Fruit fly (Drosophila melanogaster) whole organism, prepupa: ENCODE measurements around the gene CG32486.

ENCODE experiments used
- Blimp-1 ChIP-seq: fragments of 200-800 bp; sonication (Bioruptor generic); optimal IDR thresholded peaks from 3 replicates; lab custom pipeline; 2017; ENCODE audit warnings: missing biosample characterization, missing genetic modification characterization, mild to moderate bottlenecking, moderate library complexity, missing genetic modification reagents
- CG10631 ChIP-seq: fragments of 200-800 bp; sonication (Bioruptor generic); optimal IDR thresholded peaks from 2 replicates; lab custom pipeline; 2016; ENCODE audit warnings: missing biosample characterization, missing genetic modification characterization
- CG11294 ChIP-seq: fragments of 200-800 bp; sonication (Bioruptor generic); IDR thresholded peaks from 2 replicates; pipeline ENCODE4 v1.3.6; 2022; ENCODE audit warnings: missing biosample characterization, missing genetic modification characterization
- CG11902 ChIP-seq: fragments of 200-800 bp; sonication (Bioruptor generic); optimal IDR thresholded peaks from 3 replicates; lab custom pipeline; 2016; ENCODE audit warnings: missing biosample characterization, missing genetic modification characterization
- CG15336 ChIP-seq: fragments of 200-800 bp; sonication (Bioruptor generic); IDR thresholded peaks from 2 replicates; pipeline ENCODE4 v1.3.6; 2022; ENCODE audit warnings: missing biosample characterization, missing genetic modification characterization
- CG1621 ChIP-seq: fragments of 200-800 bp; sonication (Bioruptor generic); optimal IDR thresholded peaks from 3 replicates; lab custom pipeline; 2018; ENCODE audit warnings: missing biosample characterization, mild to moderate bottlenecking, missing genetic modification characterization
- CG16779 ChIP-seq: fragments of 200-800 bp; sonication (Bioruptor generic); optimal IDR thresholded peaks from 3 replicates; lab custom pipeline; 2017; ENCODE audit warnings: missing biosample characterization, mild to moderate bottlenecking, missing genetic modification characterization
- CG3032 ChIP-seq: fragments of 200-800 bp; optimal IDR thresholded peaks from 2 replicates; lab custom pipeline; 2019; ENCODE audit warnings: missing biosample characterization, mild to moderate bottlenecking, missing genetic modification characterization, moderate library complexity
- CG31627 ChIP-seq: fragments of 200-800 bp; sonication (Bioruptor generic); optimal IDR thresholded peaks from 3 replicates; lab custom pipeline; 2016; ENCODE audit warnings: missing biosample characterization, missing genetic modification characterization
- CG32006 ChIP-seq: fragments of 200-800 bp; sonication (Bioruptor generic); optimal IDR thresholded peaks from 3 replicates; lab custom pipeline; 2017; ENCODE audit warnings: missing biosample characterization, mild to moderate bottlenecking, missing genetic modification characterization
- CG34406 ChIP-seq: fragments of 200-800 bp; sonication (Bioruptor generic); optimal IDR thresholded peaks from 3 replicates; lab custom pipeline; 2016; ENCODE audit warnings: missing biosample characterization, missing genetic modification characterization
- CG3919 ChIP-seq: fragments of 200-800 bp; sonication (Bioruptor generic); optimal IDR thresholded peaks from 3 replicates; lab custom pipeline; 2016; ENCODE audit warnings: missing biosample characterization, missing genetic modification characterization
- CG4318 ChIP-seq: fragments of 200-800 bp; sonication (Bioruptor generic); optimal IDR thresholded peaks from 3 replicates; lab custom pipeline; 2017; ENCODE audit warnings: missing biosample characterization, mild to moderate bottlenecking, missing genetic modification characterization
- CG6163 ChIP-seq: fragments of 200-800 bp; sonication (Bioruptor generic); IDR thresholded peaks from 3 replicates; pipeline ENCODE4 v1.3.6; 2022; ENCODE audit warnings: missing biosample characterization, missing genetic modification characterization
- CG6808 ChIP-seq: fragments of 200-800 bp; sonication (Bioruptor generic); optimal IDR thresholded peaks from 3 replicates; lab custom pipeline; 2017; ENCODE audit warnings: missing biosample characterization, missing genetic modification characterization, mild to moderate bottlenecking, moderate library complexity, missing genetic modification reagents
- CG6854 ChIP-seq: fragments of 200-800 bp; sonication (Bioruptor generic); optimal IDR thresholded peaks from 2 replicates; lab custom pipeline; 2017; ENCODE audit warnings: missing biosample characterization, mild to moderate bottlenecking, missing genetic modification characterization
- CG7368 ChIP-seq: fragments of 200-800 bp; sonication (Bioruptor generic); optimal IDR thresholded peaks from 3 replicates; lab custom pipeline; 2016; ENCODE audit warnings: missing biosample characterization, missing genetic modification characterization
- CG8119 ChIP-seq: fragments of 200-800 bp; sonication (Bioruptor generic); IDR thresholded peaks from 3 replicates; pipeline ENCODE4 v1.3.6; 2022; ENCODE audit warnings: missing biosample characterization, missing genetic modification characterization
- CG8319 ChIP-seq: fragments of 200-800 bp; sonication (Bioruptor generic); optimal IDR thresholded peaks from 3 replicates; lab custom pipeline; 2016; ENCODE audit warnings: missing biosample characterization, missing genetic modification characterization
- CG9139 ChIP-seq: fragments of 200-800 bp; sonication (Bioruptor generic); optimal IDR thresholded peaks from 3 replicates; lab custom pipeline; 2017; ENCODE audit warnings: missing biosample characterization, mild to moderate bottlenecking, missing genetic modification characterization
- Eip75B ChIP-seq: fragments of 200-800 bp; sonication (Bioruptor generic); optimal IDR thresholded peaks from 3 replicates; lab custom pipeline; 2016; ENCODE audit warnings: missing biosample characterization, missing genetic modification characterization
- Eip78C ChIP-seq: fragments of 200-800 bp; sonication (Bioruptor generic); peaks from one replicate; lab custom pipeline; 2016; ENCODE audit warnings: missing biosample characterization, missing genetic modification characterization
- Eip93F ChIP-seq: fragments of 200-800 bp; sonication (Bioruptor generic); optimal IDR thresholded peaks from 2 replicates; lab custom pipeline; 2016; ENCODE audit warnings: missing biosample characterization, mild to moderate bottlenecking, missing genetic modification characterization
- Ets21C ChIP-seq: fragments of 200-800 bp; sonication (Bioruptor generic); optimal IDR thresholded peaks from 3 replicates; lab custom pipeline; 2016; ENCODE audit warnings: missing biosample characterization, missing genetic modification characterization
- Ets96B ChIP-seq: fragments of 200-800 bp; optimal IDR thresholded peaks from 2 replicates; lab custom pipeline; 2019; ENCODE audit warnings: missing biosample characterization, mild to moderate bottlenecking, missing genetic modification characterization, moderate library complexity
- Gug ChIP-seq: fragments of 200-800 bp; sonication (Bioruptor generic); IDR thresholded peaks from 2 replicates; pipeline ENCODE4 v1.3.6; 2022; ENCODE audit warnings: missing biosample characterization, missing genetic modification characterization
- Hr39 ChIP-seq: fragments of 200-800 bp; sonication (Bioruptor generic); optimal IDR thresholded peaks from 2 replicates; lab custom pipeline; 2016; ENCODE audit warnings: missing biosample characterization, missing genetic modification characterization
- Hr4 ChIP-seq: fragments of 200-800 bp; sonication (Bioruptor generic); optimal IDR thresholded peaks from 3 replicates; lab custom pipeline; 2016; ENCODE audit warnings: missing biosample characterization, missing genetic modification characterization
- Lpt ChIP-seq: fragments of 200-800 bp; sonication (Bioruptor generic); optimal IDR thresholded peaks from 3 replicates; lab custom pipeline; 2016; ENCODE audit warnings: missing biosample characterization, missing genetic modification characterization
- Met ChIP-seq: fragments of 200-800 bp; sonication (Bioruptor generic); optimal IDR thresholded peaks from 3 replicates; lab custom pipeline; 2016; ENCODE audit warnings: missing biosample characterization, missing genetic modification characterization
- Sox102F ChIP-seq: fragments of 200-800 bp; sonication (Bioruptor generic); optimal IDR thresholded peaks from 2 replicates; lab custom pipeline; 2016; ENCODE audit warnings: missing biosample characterization, mild to moderate bottlenecking, missing genetic modification characterization
- Sox14 ChIP-seq: fragments of 200-800 bp; sonication (Bioruptor generic); optimal IDR thresholded peaks from 3 replicates; lab custom pipeline; 2016; ENCODE audit warnings: missing biosample characterization, missing genetic modification characterization
- achi ChIP-seq: fragments of 200-800 bp; sonication (Bioruptor generic); optimal IDR thresholded peaks from 3 replicates; lab custom pipeline; 2016; ENCODE audit warnings: missing biosample characterization, missing genetic modification characterization
- acj6 ChIP-seq: fragments of 200-800 bp; sonication (Bioruptor generic); optimal IDR thresholded peaks from 3 replicates; lab custom pipeline; 2016; ENCODE audit warnings: missing biosample characterization, missing genetic modification characterization
- cyc ChIP-seq: fragments of 200-800 bp; sonication (Bioruptor generic); optimal IDR thresholded peaks from 3 replicates; lab custom pipeline; 2016; ENCODE audit warnings: missing biosample characterization, missing genetic modification characterization
- dac ChIP-seq: fragments of 200-800 bp; sonication (Bioruptor generic); optimal IDR thresholded peaks from 2 replicates; lab custom pipeline; 2017; ENCODE audit warnings: missing biosample characterization, mild to moderate bottlenecking, missing genetic modification characterization
- dsx ChIP-seq: fragments of 200-800 bp; optimal IDR thresholded peaks from 3 replicates; lab custom pipeline; 2019; ENCODE audit warnings: missing biosample characterization, mild to moderate bottlenecking, missing genetic modification characterization, moderate library complexity; ENCODE audit not compliant: poor library complexity, severe bottlenecking
- eg ChIP-seq: fragments of 200-800 bp; sonication (Bioruptor generic); IDR thresholded peaks from 3 replicates; pipeline ENCODE4 v1.3.6; 2022; ENCODE audit warnings: missing biosample characterization, missing genetic modification characterization
- esn ChIP-seq: fragments of 200-800 bp; sonication (Bioruptor generic); optimal IDR thresholded peaks from 2 replicates; lab custom pipeline; 2016; ENCODE audit warnings: missing biosample characterization, mild to moderate bottlenecking, missing genetic modification characterization, moderate library complexity
- fd59A ChIP-seq: fragments of 200-800 bp; sonication (Bioruptor generic); optimal IDR thresholded peaks from 2 replicates; lab custom pipeline; 2017; ENCODE audit warnings: missing biosample characterization, mild to moderate bottlenecking, missing genetic modification characterization, missing genetic modification reagents
- fd85E ChIP-seq: fragments of 200-800 bp; sonication (Bioruptor generic); optimal IDR thresholded peaks from 3 replicates; lab custom pipeline; 2016; ENCODE audit warnings: missing biosample characterization, missing genetic modification characterization
- fkh ChIP-seq: fragments of 200-800 bp; sonication (Bioruptor generic); optimal IDR thresholded peaks from 3 replicates; lab custom pipeline; 2017; ENCODE audit warnings: missing biosample characterization, mild to moderate bottlenecking, missing genetic modification characterization, moderate library complexity
- lz ChIP-seq: fragments of 200-800 bp; sonication (Bioruptor generic); optimal IDR thresholded peaks from 3 replicates; lab custom pipeline; 2016; ENCODE audit warnings: missing biosample characterization, missing genetic modification characterization
- net ChIP-seq: fragments of 200-800 bp; sonication (Bioruptor generic); optimal IDR thresholded peaks from 3 replicates; lab custom pipeline; 2016; ENCODE audit warnings: missing biosample characterization, missing genetic modification characterization
- pdm3 ChIP-seq: fragments of 200-800 bp; sonication (Bioruptor generic); optimal IDR thresholded peaks from 3 replicates; lab custom pipeline; 2016; ENCODE audit warnings: missing biosample characterization, missing genetic modification characterization
- salr ChIP-seq, 2 experiments: fragments of 200-800 bp; sonication (Bioruptor generic); optimal IDR thresholded peaks; 3 replicates each; lab custom pipeline; 2016 to 2018; ENCODE audit warnings: missing biosample characterization in 2 of 2, missing genetic modification characterization in 2 of 2, mild to moderate bottlenecking in 1 of 2
- spab ChIP-seq: fragments of 200-800 bp; sonication (Bioruptor generic); optimal IDR thresholded peaks from 2 replicates; lab custom pipeline; 2017; ENCODE audit warnings: missing biosample characterization, mild to moderate bottlenecking, missing genetic modification characterization, missing genetic modification reagents
- svp ChIP-seq: fragments of 200-800 bp; sonication (Bioruptor generic); peaks from one replicate; lab custom pipeline; 2016; ENCODE audit warnings: missing biosample characterization, missing genetic modification characterization
- topi ChIP-seq: fragments of 200-800 bp; sonication (Bioruptor generic); optimal IDR thresholded peaks from 3 replicates; lab custom pipeline; 2016; ENCODE audit warnings: missing biosample characterization, missing genetic modification characterization
- vri ChIP-seq: fragments of 200-800 bp; sonication (Bioruptor generic); optimal IDR thresholded peaks from 3 replicates; lab custom pipeline; 2016; ENCODE audit warnings: missing biosample characterization, mild to moderate bottlenecking, missing genetic modification characterization

The CG32486 gene

dm6 chr3L:3070274-3071204, at the start of gene CG32486, which contains the start of gene PAN3:
TSS of gene CG32486 (minus strand) at chr3L:3070839.
TSS of gene PAN3 (plus strand) at chr3L:3071133.
- peak; percentile 54 for TF ChIP-seq CG16779 (tag; lab: Kevin White, UChicago)
- peak; percentile 38 for TF ChIP-seq esn (GFP tag; lab: Kevin White, UChicago)
- no peak for TF ChIP-seq fd59A (GFP tag; lab: Kevin White, UChicago)
- peak; percentile 24 for TF ChIP-seq CG3032 (tag; lab: Kevin White, UChicago)
- TF ChIP-seq CG8119 (GFP tag; lab: Robert Waterston, UW), result peak; percentile 32; the same call in 1 of the 3 replicates
- no peak for TF ChIP-seq dac (GFP tag; lab: Kevin White, UChicago)
- no peak for TF ChIP-seq CG11294 (GFP tag; lab: Robert Waterston, UW)
- TF ChIP-seq spab (GFP tag; lab: Kevin White, UChicago), result no peak
- no peak for TF ChIP-seq Hr39 (GFP tag; lab: Kevin White, UChicago)
- peak; percentile 64; the same call in 1 of the 2 replicates for TF ChIP-seq CG15336 (GFP tag; lab: Robert Waterston, UW)
- peak; percentile 60 for TF ChIP-seq Sox14
- no peak for TF ChIP-seq CG11902
- TF ChIP-seq Ets21C (GFP tag; lab: Kevin White, UChicago), result no peak
- TF ChIP-seq topi (GFP tag; lab: Kevin White, UChicago), result peak; percentile 11
- no peak for TF ChIP-seq cyc (GFP tag; lab: Kevin White, UChicago)
- TF ChIP-seq CG6854 (GFP tag; lab: Kevin White, UChicago), result peak; percentile 56
- TF ChIP-seq CG8319 (GFP tag; lab: Kevin White, UChicago), result no peak
- TF ChIP-seq pdm3 (GFP tag; lab: Kevin White, UChicago), result no peak
- TF ChIP-seq vri, result peak; percentile 82
- no peak for TF ChIP-seq CG4318 (GFP tag; lab: Kevin White, UChicago)
- TF ChIP-seq Met (GFP tag; lab: Kevin White, UChicago), result peak; percentile 6
- no peak for TF ChIP-seq CG6808 (GFP tag; lab: Kevin White, UChicago)
- TF ChIP-seq fkh (GFP tag; lab: Kevin White, UChicago), result peak; percentile 68
- TF ChIP-seq CG34406 (GFP tag; lab: Kevin White, UChicago), result no peak
- no peak for TF ChIP-seq Eip93F (GFP tag; lab: Kevin White, UChicago)
- TF ChIP-seq svp (GFP tag; lab: Kevin White, UChicago), result peak; percentile 73
- TF ChIP-seq Eip78C (GFP tag; lab: Kevin White, UChicago), result peak; percentile 78
- TF ChIP-seq fd85E, result peak; percentile 52
- no peak for TF ChIP-seq CG31627 (GFP tag; lab: Kevin White, UChicago)
- TF ChIP-seq Ets96B (tag; lab: Kevin White, UChicago), result peak; percentile 16
- TF ChIP-seq CG1621, result peak; percentile 99
- no peak for TF ChIP-seq Gug (GFP tag; lab: Robert Waterston, UW)
- TF ChIP-seq CG3919, result peak; percentile 54
- TF ChIP-seq CG7368 (GFP tag; lab: Kevin White, UChicago), result peak; percentile 1
- TF ChIP-seq lz, result no peak
- peak; percentile 81 for TF ChIP-seq CG6163
- no peak for TF ChIP-seq Blimp-1 (GFP tag; lab: Kevin White, UChicago)
- TF ChIP-seq Sox102F (GFP tag; lab: Kevin White, UChicago), result no peak
- TF ChIP-seq CG32006 (GFP tag; lab: Kevin White, UChicago), result no peak
- TF ChIP-seq Eip75B (GFP tag; lab: Kevin White, UChicago), result peak; percentile 41
- peak; percentile 61 for TF ChIP-seq Lpt (GFP tag; lab: Kevin White, UChicago)
- TF ChIP-seq salr (GFP tag; optimal IDR thresholded peaks at IDR 0.05; lab: Kevin White, UChicago), result peak in 1 of 2 experiments; percentile 17
- TF ChIP-seq eg (GFP tag; lab: Robert Waterston, UW), result peak; percentile 47; the same call in 2 of the 3 replicates
- TF ChIP-seq dsx (GFP tag; lab: Kevin White, UChicago), result peak; percentile 96
- TF ChIP-seq CG9139 (GFP tag; lab: Kevin White, UChicago), result peak; percentile 58
- TF ChIP-seq achi (GFP tag; lab: Kevin White, UChicago), result no peak
- no peak for TF ChIP-seq Hr4 (GFP tag; lab: Kevin White, UChicago)
- no peak for TF ChIP-seq acj6 (GFP tag; lab: Kevin White, UChicago)
- TF ChIP-seq net (GFP tag; lab: Kevin White, UChicago), result peak; percentile 65
- TF ChIP-seq CG10631 (GFP tag; lab: Kevin White, UChicago), result peak; percentile 16
